Worm (Caenorhabditis elegans) whole organism, L1 larva: ENCODE results near the gene C37C3.18.
A peak's percentile ranks its signal among the peaks of the same experiment; 100 is the strongest.

Source experiments
- C16A3.4 ChIP-seq: fragments of 150-350 bp; optimal IDR thresholded peaks from 2 replicates; lab custom pipeline; 2014; ENCODE audit warnings: missing biosample characterization, missing genetic modification characterization
- C34B4.2 ChIP-seq: sonication (generic microtip); optimal IDR thresholded peaks from 2 replicates; lab custom pipeline; 2017; ENCODE audit warnings: mild to moderate bottlenecking, missing genetic modification characterization, missing compliant biosample characterization
- alr-1 ChIP-seq: fragments of 200-800 bp; sonication (Bioruptor generic); optimal IDR thresholded peaks from 2 replicates; lab custom pipeline; 2018; ENCODE audit warnings: borderline replicate concordance, mild to moderate bottlenecking, missing genetic modification characterization, missing compliant biosample characterization
- aly-2 ChIP-seq: fragments of 150-350 bp; optimal IDR thresholded peaks from 2 replicates; lab custom pipeline; 2014; ENCODE audit warnings: missing biosample characterization, missing genetic modification characterization
- ama-1 ChIP-seq: fragments of 150-350 bp; optimal IDR thresholded peaks from 2 replicates; lab custom pipeline; 2014
- blmp-1 ChIP-seq: fragments of 150-350 bp; optimal IDR thresholded peaks from 2 replicates; lab custom pipeline; 2014; ENCODE audit warnings: missing biosample characterization, missing genetic modification characterization
- ceh-63 ChIP-seq: fragments of 200-800 bp; sonication (Bioruptor generic); optimal IDR thresholded peaks from 2 replicates; lab custom pipeline; 2018; ENCODE audit warnings: mild to moderate bottlenecking, missing genetic modification characterization, missing compliant biosample characterization
- ceh-8 ChIP-seq: fragments of 200-800 bp; sonication (Bioruptor generic); optimal IDR thresholded peaks from 2 replicates; lab custom pipeline; 2018; ENCODE audit warnings: mild to moderate bottlenecking, missing genetic modification characterization, moderate library complexity, missing compliant biosample characterization
- ceh-82 ChIP-seq, 3 experiments: fragments of 150-350 bp in 1 of 3; sonication (generic microtip) in 2 of 3; optimal IDR thresholded peaks; 2 replicates each; lab custom pipeline; 2014 to 2017; ENCODE audit warnings: missing biosample characterization in 3 of 3, missing genetic modification characterization in 3 of 3
- ceh-90 ChIP-seq: sonication (generic microtip); optimal IDR thresholded peaks from 2 replicates; lab custom pipeline; 2016; ENCODE audit warnings: missing genetic modification characterization, missing compliant biosample characterization
- dpl-1 ChIP-seq, 3 experiments: fragments of 150-350 bp in 2 of 3; sonication (generic microtip) in 1 of 3; optimal IDR thresholded peaks; 2 replicates each; lab custom pipeline; 2014 to 2017; ENCODE audit warnings: missing biosample characterization in 3 of 3, missing genetic modification characterization in 3 of 3, missing genetic modification reagents in 3 of 3
- dsc-1 ChIP-seq: sonication (generic microtip); optimal IDR thresholded peaks from 2 replicates; lab custom pipeline; 2016; ENCODE audit warnings: mild to moderate bottlenecking, missing genetic modification characterization, missing compliant biosample characterization
- efl-1 ChIP-seq, 4 experiments: fragments of 150-350 bp; optimal IDR thresholded peaks in 3 of 4; peaks in 1 of 4; 1 replicate in 1 of 4; 2 replicates in 3 of 4; lab custom pipeline; 2014; ENCODE audit warnings: missing biosample characterization in 2 of 4, missing genetic modification characterization in 2 of 4, missing genetic modification reagents in 2 of 4
- egl-13 ChIP-seq: sonication (generic microtip); optimal IDR thresholded peaks from 2 replicates; lab custom pipeline; 2016; ENCODE audit warnings: missing genotype, missing genetic modification reagents, missing genetic modification characterization, missing compliant biosample characterization
- elt-2 ChIP-seq: sonication (generic microtip); optimal IDR thresholded peaks from 2 replicates; lab custom pipeline; 2016; ENCODE audit warnings: missing genetic modification characterization, mild to moderate bottlenecking, inconsistent platforms, missing compliant biosample characterization, missing genetic modification reagents
- elt-3 ChIP-seq, 6 experiments: fragments of 150-350 bp in 1 of 6; sonication (generic microtip); optimal IDR thresholded peaks; 2 replicates each; lab custom pipeline; 2017 to 2018; ENCODE audit warnings: missing biosample characterization in 6 of 6, missing genetic modification characterization in 6 of 6, inconsistent platforms in 1 of 6
- fkh-8 ChIP-seq: sonication (generic microtip); optimal IDR thresholded peaks from 2 replicates; lab custom pipeline; 2016; ENCODE audit warnings: mild to moderate bottlenecking, missing genetic modification characterization, missing compliant biosample characterization
- fos-1 ChIP-seq: fragments of 150-350 bp; optimal IDR thresholded peaks from 2 replicates; lab custom pipeline; 2014; ENCODE audit warnings: missing biosample characterization, missing genetic modification characterization
- hpl-2 ChIP-seq: fragments of 150-350 bp; optimal IDR thresholded peaks from 2 replicates; lab custom pipeline; 2014; ENCODE audit warnings: missing biosample characterization, missing genetic modification reagents, missing genetic modification characterization
- jun-1 ChIP-seq: fragments of 150-350 bp; optimal IDR thresholded peaks from 2 replicates; lab custom pipeline; 2014; ENCODE audit warnings: missing biosample characterization, missing genetic modification reagents, missing genetic modification characterization
- lin-13 ChIP-seq: fragments of 150-350 bp; optimal IDR thresholded peaks from 2 replicates; lab custom pipeline; 2014; ENCODE audit warnings: missing biosample characterization, missing genetic modification reagents, missing genetic modification characterization
- lin-14 ChIP-seq: fragments of 200-800 bp; sonication (Bioruptor generic); optimal IDR thresholded peaks from 2 replicates; lab custom pipeline; 2018; ENCODE audit warnings: mild to moderate bottlenecking, missing genetic modification characterization, moderate library complexity, missing compliant biosample characterization
- lin-15B ChIP-seq: fragments of 150-350 bp; sonication (generic microtip); optimal IDR thresholded peaks from 3 replicates; lab custom pipeline; 2014; ENCODE audit warnings: missing biosample characterization, missing genetic modification characterization
- lin-35 ChIP-seq, 2 experiments: fragments of 150-350 bp; optimal IDR thresholded peaks; 2 replicates each; lab custom pipeline; 2014; ENCODE audit warnings: missing biosample characterization in 2 of 2, missing genetic modification characterization in 2 of 2, missing genetic modification reagents in 2 of 2
- lin-39 ChIP-seq: fragments of 150-350 bp; optimal IDR thresholded peaks from 2 replicates; lab custom pipeline; 2014; ENCODE audit warnings: missing biosample characterization, missing genetic modification reagents, missing genetic modification characterization
- mab-9 ChIP-seq: fragments of 200-800 bp; sonication (Bioruptor generic); IDR thresholded peaks from 2 replicates; pipeline ENCODE4 v1.3.6; 2022; ENCODE audit warnings: missing genetic modification reagents, missing genetic modification characterization, missing compliant biosample characterization
- mdl-1 ChIP-seq, 2 experiments: fragments of 150-350 bp; optimal IDR thresholded peaks; 2 replicates each; lab custom pipeline; 2014 to 2017; ENCODE audit warnings: missing biosample characterization in 2 of 2, missing genetic modification characterization in 2 of 2, inconsistent platforms in 1 of 2
- mef-2 ChIP-seq: fragments of 150-350 bp; optimal IDR thresholded peaks from 2 replicates; lab custom pipeline; 2014; ENCODE audit warnings: missing biosample characterization, missing genetic modification characterization
- nhr-11 ChIP-seq: fragments of 150-350 bp; optimal IDR thresholded peaks from 2 replicates; lab custom pipeline; 2014; ENCODE audit warnings: missing biosample characterization, missing genetic modification characterization
- nhr-237 ChIP-seq: fragments of 150-350 bp; optimal IDR thresholded peaks from 2 replicates; lab custom pipeline; 2014; ENCODE audit warnings: missing biosample characterization, missing genetic modification characterization
- nhr-28 ChIP-seq: fragments of 150-350 bp; optimal IDR thresholded peaks from 2 replicates; lab custom pipeline; 2014; ENCODE audit warnings: missing biosample characterization, missing genetic modification characterization
- nhr-76 ChIP-seq: sonication (generic microtip); optimal IDR thresholded peaks from 2 replicates; lab custom pipeline; 2017; ENCODE audit warnings: missing biosample characterization, missing genetic modification characterization
- nhr-77 ChIP-seq: fragments of 150-350 bp; optimal IDR thresholded peaks from 2 replicates; lab custom pipeline; 2014; ENCODE audit warnings: missing biosample characterization, missing genetic modification characterization
- nhr-84 ChIP-seq: sonication (generic microtip); optimal IDR thresholded peaks from 2 replicates; lab custom pipeline; 2017; ENCODE audit warnings: missing biosample characterization, missing genetic modification characterization
- nhr-85 ChIP-seq: sonication (generic microtip); peaks from one replicate; lab custom pipeline; 2016; ENCODE audit warnings: missing genetic modification characterization, inconsistent platforms, missing compliant biosample characterization
- pag-3 ChIP-seq: sonication (generic microtip); optimal IDR thresholded peaks from 2 replicates; lab custom pipeline; 2017; ENCODE audit warnings: missing genetic modification characterization, mild to moderate bottlenecking, missing compliant biosample characterization, antibody characterized with exemption, borderline replicate concordance; ENCODE audit not compliant: insufficient read depth
- pax-3 ChIP-seq: fragments of 200-800 bp; sonication (Bioruptor generic); optimal IDR thresholded peaks from 2 replicates; lab custom pipeline; 2018; ENCODE audit warnings: mild to moderate bottlenecking, missing genetic modification characterization, moderate library complexity, missing compliant biosample characterization
- snu-23 ChIP-seq: sonication (generic microtip); optimal IDR thresholded peaks from 2 replicates; lab custom pipeline; 2016; ENCODE audit warnings: missing genetic modification characterization, missing compliant biosample characterization
- sox-4 ChIP-seq: sonication (generic microtip); optimal IDR thresholded peaks from 2 replicates; lab custom pipeline; 2016; ENCODE audit warnings: missing genetic modification characterization, missing compliant biosample characterization
- sup-37 ChIP-seq: fragments of 200-800 bp; sonication (Bioruptor generic); optimal IDR thresholded peaks from 2 replicates; lab custom pipeline; 2018; ENCODE audit warnings: mild to moderate bottlenecking, missing genetic modification characterization, missing compliant biosample characterization
- swsn-7 ChIP-seq: sonication (generic microtip); optimal IDR thresholded peaks from 2 replicates; lab custom pipeline; 2016; ENCODE audit warnings: missing genetic modification characterization, missing compliant biosample characterization
- unc-130 ChIP-seq: fragments of 150-350 bp; optimal IDR thresholded peaks from 2 replicates; lab custom pipeline; 2017; ENCODE audit warnings: missing biosample characterization, missing genetic modification characterization, inconsistent platforms
- unc-30 ChIP-seq: sonication (generic microtip); optimal IDR thresholded peaks from 2 replicates; lab custom pipeline; 2017; ENCODE audit warnings: missing biosample characterization, missing genetic modification characterization
- unc-62 ChIP-seq: fragments of 150-350 bp; optimal IDR thresholded peaks from 2 replicates; lab custom pipeline; 2014; ENCODE audit warnings: missing biosample characterization, missing genetic modification reagents, missing genetic modification characterization
- unc-98 ChIP-seq: fragments of 200-800 bp; sonication (Bioruptor generic); IDR thresholded peaks from 2 replicates; pipeline ENCODE4 v1.3.6; 2022; ENCODE audit warnings: missing genetic modification characterization, missing compliant biosample characterization
- vab-15 ChIP-seq: sonication (generic microtip); optimal IDR thresholded peaks from 2 replicates; lab custom pipeline; 2017; ENCODE audit warnings: missing genotype, mild to moderate bottlenecking, missing genetic modification characterization, missing compliant biosample characterization
- zag-1 ChIP-seq: fragments of 150-350 bp; optimal IDR thresholded peaks from 2 replicates; lab custom pipeline; 2014; ENCODE audit warnings: missing biosample characterization, missing genetic modification characterization
- ztf-4 ChIP-seq: fragments of 150-350 bp; optimal IDR thresholded peaks from 2 replicates; lab custom pipeline; 2014; ENCODE audit warnings: missing biosample characterization, missing genetic modification characterization

Gene C37C3.18

DNA sequence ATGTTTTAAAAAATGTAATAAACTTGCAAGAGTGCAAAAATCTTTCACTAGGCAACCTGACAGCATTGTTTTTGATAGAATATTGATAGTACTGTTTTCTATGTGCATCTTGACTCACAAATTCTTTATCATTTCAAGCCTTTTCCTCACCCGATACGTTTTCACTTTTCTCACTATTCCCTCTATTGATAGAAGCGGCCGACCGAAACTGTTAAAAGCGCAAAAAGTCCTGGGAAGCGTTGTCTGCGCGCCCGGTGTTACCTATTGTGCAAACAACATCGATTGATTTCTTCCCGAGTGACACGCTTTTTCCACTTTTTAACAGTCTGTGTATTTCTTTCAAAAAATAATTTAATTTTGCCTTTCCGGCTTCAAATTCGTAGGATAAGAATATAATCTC, 33.2 kb downstream of the C37C3.18 start:
- TF ChIP-seq elt-2 (peak; percentile 40), unc-62 (no peak), nhr-77 (tag; lab: Kevin White, UChicago) (no peak), fkh-8 (no peak), efl-1 (optimal IDR thresholded peaks at IDR 0.05; lab: Kevin White, UChicago) (no peak), efl-1 (GFP tag; optimal IDR thresholded peaks at IDR 0.05 in 1 of 2; lab: Kevin White, UChicago) (peak in 1 of 2 experiments; percentile 47), lin-14 (GFP tag; lab: Kevin White, UChicago) (peak; percentile 5)
- TF ChIP-seq, all 84 proteins: peak for 3

DNA sequence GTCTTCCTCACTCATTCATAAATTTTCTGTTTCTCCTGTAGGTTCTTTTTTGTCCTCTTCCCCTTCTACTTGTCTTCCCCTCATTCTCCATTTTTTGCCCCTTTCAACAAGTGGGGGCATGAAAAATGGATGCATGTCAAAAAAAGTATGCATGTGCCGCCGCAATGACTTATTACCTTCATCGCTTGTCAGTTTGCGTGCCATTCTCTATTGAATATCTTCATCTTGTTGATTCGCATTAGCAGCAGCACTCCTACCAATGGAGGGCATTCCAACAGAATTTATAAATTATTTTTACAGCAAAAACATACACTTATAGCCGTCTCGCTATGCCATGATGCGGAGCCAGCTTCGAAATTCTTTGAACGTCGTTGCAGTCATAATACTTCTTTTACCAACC, 36.4 kb downstream of the C37C3.18 start, which contains the start of gene F40A3.1:
Gene F40A3.1 (plus strand): TSS at position 301 of the 400 bp plus-strand sequence.
- TF ChIP-seq alr-1 (tag; lab: Kevin White, UChicago), result no peak
- TF ChIP-seq efl-1 (optimal IDR thresholded peaks at IDR 0.05; lab: Kevin White, UChicago), result no peak
- TF ChIP-seq efl-1 (GFP tag; optimal IDR thresholded peaks at IDR 0.05 in 1 of 2; lab: Kevin White, UChicago), result peak in 1 of 2 experiments; percentile 3

DNA sequence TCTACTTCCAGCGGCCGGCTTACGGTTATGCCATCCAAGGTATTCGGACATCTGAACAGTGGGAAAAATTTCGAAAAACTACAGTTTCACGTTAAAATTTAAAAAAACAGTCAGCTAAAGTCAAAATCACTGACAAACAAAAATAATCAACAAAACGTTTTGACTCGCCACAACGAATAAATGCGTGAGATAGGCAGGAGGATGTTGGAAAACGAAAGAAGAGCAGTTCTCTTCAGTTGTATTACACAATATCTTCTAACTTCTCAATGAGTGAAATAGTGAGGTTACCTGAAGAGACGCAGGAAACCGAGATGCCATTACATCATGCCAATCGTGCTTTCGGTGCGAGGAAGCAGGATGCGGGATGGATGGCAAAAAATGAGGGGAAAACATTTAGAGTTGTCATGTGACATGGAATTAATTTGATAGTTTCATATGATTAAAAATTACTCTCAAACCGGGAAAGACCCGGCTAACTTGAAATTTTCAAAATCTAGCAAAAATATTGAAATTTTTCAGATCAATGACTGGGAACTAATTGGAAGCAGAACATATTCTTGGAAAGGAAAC, 39.1 kb downstream of the C37C3.18 start, which contains the start of gene F40A3.6:
Gene F40A3.6 (minus strand): TSS at position 51 of the 570 bp plus-strand sequence.
- TF ChIP-seq lin-35 (GFP tag; optimal IDR thresholded peaks at IDR 0.05; lab: Kevin White, UChicago) (no peak), ceh-8 (GFP tag; lab: Kevin White, UChicago) (no peak), sox-4 (tag; lab: Kevin White, UChicago) (no peak), swsn-7 (tag; lab: Kevin White, UChicago) (peak; percentile 37), blmp-1 (no peak), nhr-11 (tag; lab: Kevin White, UChicago) (no peak), nhr-237 (no peak), pax-3 (tag; lab: Kevin White, UChicago) (no peak), nhr-28 (tag; lab: Kevin White, UChicago) (no peak), ceh-90 (tag; lab: Kevin White, UChicago) (no peak), nhr-76 (no peak), unc-62 (no peak), elt-3 (tag; optimal IDR thresholded peaks at IDR 0.05; lab: Kevin White, UChicago) (no peak), egl-13 (tag; lab: Kevin White, UChicago) (peak; percentile 64), vab-15 (tag; lab: Kevin White, UChicago) (no peak), mef-2 (tag; lab: Kevin White, UChicago) (no peak), lin-13 (GFP tag; lab: Kevin White, UChicago) (no peak), ceh-63 (GFP tag; lab: Kevin White, UChicago) (peak; percentile 77), unc-98 (no peak), sup-37 (GFP tag; lab: Kevin White, UChicago) (no peak), unc-130 (tag; lab: Kevin White, UChicago) (no peak), nhr-85 (no peak), fkh-8 (no peak), fos-1 (tag; lab: Kevin White, UChicago) (no peak), C16A3.4 (no peak), ztf-4 (tag; lab: Kevin White, UChicago) (peak; percentile 40), mab-9 (GFP tag; lab: Robert Waterston, UW) (no peak), ceh-82 (tag; optimal IDR thresholded peaks at IDR 0.05; lab: Kevin White, UChicago) (no peak), jun-1 (no peak), lin-15B (tag; lab: Kevin White, UChicago) (no peak), pag-3 (tag; lab: Kevin White, UChicago) (peak; percentile 100), nhr-84 (tag; lab: Kevin White, UChicago) (no peak), nhr-77 (tag; lab: Kevin White, UChicago) (no peak), dsc-1 (tag; lab: Kevin White, UChicago) (peak; percentile 54), dpl-1 (GFP tag; optimal IDR thresholded peaks at IDR 0.05; lab: Kevin White, UChicago) (no peak), snu-23 (peak; percentile 62), lin-39 (peak; percentile 41), hpl-2 (GFP tag; lab: Kevin White, UChicago) (no peak), mdl-1 (tag; optimal IDR thresholded peaks at IDR 0.05; lab: Kevin White, UChicago) (no peak), elt-2 (no peak), zag-1 (tag; lab: Kevin White, UChicago) (no peak), unc-30 (no peak), C34B4.2 (tag; lab: Kevin White, UChicago) (no peak), aly-2 (tag; lab: Kevin White, UChicago) (no peak), ama-1 (lab: Kevin White, UChicago) (no peak)
